Fruit fly (Drosophila melanogaster): Measurements from ENCODE around the gene CG1737.
A peak's percentile ranks its signal among the peaks of the same experiment; 100 is the strongest.

The CG1737 gene

dm6 chrX:11351351-11351750 lies 943 bp downstream of the CG1737 start (continued):
- TF ChIP-seq Kr (GFP tag; optimal IDR thresholded peaks at IDR 0.05) (no peak), E2f2 (GFP tag; IDR thresholded peaks at IDR 0.05) (peak; percentile 78), Rfx (GFP tag; IDR thresholded peaks at IDR 0.05) (peak; percentile 96), en (GFP tag; optimal IDR thresholded peaks at IDR 0.05) (peak; percentile 88), Vsx1 (GFP tag; optimal IDR thresholded peaks at IDR 0.05) (no peak), CG1024 (GFP tag; IDR thresholded peaks at IDR 0.05) (peak; percentile 93), vnd (GFP tag; IDR thresholded peaks at IDR 0.05; ENCODE audit: partially characterized antibody) (no peak), Ptx1 (GFP tag; IDR thresholded peaks at IDR 0.05) (peak; percentile 95), stwl (tag; optimal IDR thresholded peaks at IDR 0.05) (peak; percentile 6), CG9817 (tag; optimal IDR thresholded peaks at IDR 0.05) (peak; percentile 93), CG9876 (GFP tag; optimal IDR thresholded peaks at IDR 0.05) (peak; percentile 93), HmgZ (tag; optimal IDR thresholded peaks at IDR 0.05) (peak; percentile 93), hth (optimal IDR thresholded peaks at IDR 0.05) (no peak), CG7786 (GFP tag; optimal IDR thresholded peaks at IDR 0.05) (peak; percentile 94), CG18764 (GFP tag; optimal IDR thresholded peaks at IDR 0.05) (peak; percentile 90), schlank (tag; optimal IDR thresholded peaks at IDR 0.05) (peak; percentile 88), CG11723 (GFP tag; optimal IDR thresholded peaks at IDR 0.05) (peak; percentile 90), CG14441 (GFP tag; IDR thresholded peaks at IDR 0.05) (peak; percentile 96), CG14050 (GFP tag; IDR thresholded peaks at IDR 0.05) (peak; percentile 93), psq (GFP tag; optimal IDR thresholded peaks at IDR 0.05) (peak; percentile 61), salm (tag; optimal IDR thresholded peaks at IDR 0.05) (peak; percentile 86), CG12104 (GFP tag; optimal IDR thresholded peaks at IDR 0.05) (peak; percentile 81), klu (GFP tag; IDR thresholded peaks at IDR 0.05) (peak; percentile 82), sqz (GFP tag; optimal IDR thresholded peaks at IDR 0.05) (peak; percentile 54), HLH3B (GFP tag; IDR thresholded peaks at IDR 0.05) (peak; percentile 96), CG14965 (GFP tag; optimal IDR thresholded peaks at IDR 0.05; ENCODE audit: borderline replicate concordance) (peak; percentile 53), jumu (GFP tag; optimal IDR thresholded peaks at IDR 0.05) (peak; percentile 94), tio (GFP tag; optimal IDR thresholded peaks at IDR 0.05) (no peak), ase (GFP tag; IDR thresholded peaks at IDR 0.05) (peak; percentile 95), CG12155 (GFP tag; optimal IDR thresholded peaks at IDR 0.05) (peak; percentile 88), hb (GFP tag; IDR thresholded peaks at IDR 0.05; ENCODE audit: partially characterized antibody) (no peak), CG10274 (GFP tag; optimal IDR thresholded peaks at IDR 0.05) (peak; percentile 85), CG32767 (GFP tag; IDR thresholded peaks at IDR 0.05) (peak; percentile 91), ATbp (GFP tag; optimal IDR thresholded peaks at IDR 0.05) (peak; percentile 93), emc (GFP tag; optimal IDR thresholded peaks at IDR 0.05) (peak; percentile 80), Atf-2 (GFP tag; optimal IDR thresholded peaks at IDR 0.05) (peak; percentile 88), Poxn (GFP tag; IDR thresholded peaks at IDR 0.05) (peak; percentile 78), Hand (GFP tag; optimal IDR thresholded peaks at IDR 0.05) (peak; percentile 78), CG12744 (GFP tag; optimal IDR thresholded peaks at IDR 0.05) (peak; percentile 84), CG10543 (GFP tag; optimal IDR thresholded peaks at IDR 0.05) (peak; percentile 91), CG10979 (tag; optimal IDR thresholded peaks at IDR 0.05) (peak; percentile 87), ara (GFP tag; IDR thresholded peaks at IDR 0.05) (peak; percentile 93), Asciz (GFP tag; optimal IDR thresholded peaks at IDR 0.05) (peak; percentile 86), hkb (optimal IDR thresholded peaks at IDR 0.05) (no peak), hkb (GFP tag; IDR thresholded peaks at IDR 0.05) (peak; percentile 97), CG15514 (GFP tag; optimal IDR thresholded peaks at IDR 0.05) (peak; percentile 85), CG17328 (GFP tag; IDR thresholded peaks at IDR 0.05) (peak; percentile 97), Dek (tag; optimal IDR thresholded peaks at IDR 0.05) (peak; percentile 88), mirr (GFP tag; optimal IDR thresholded peaks at IDR 0.05) (peak; percentile 92), dmrt11E (tag; optimal IDR thresholded peaks at IDR 0.05) (peak; percentile 87), Doc3 (GFP tag; IDR thresholded peaks at IDR 0.05; ENCODE audit: partially characterized antibody) (no peak)
